Fruit fly (Drosophila melanogaster) whole organism, embryonic: Measurements from ENCODE around the gene nudE.
A peak's percentile ranks its signal among the peaks of the same experiment; 100 is the strongest.

Experiments used
- Bteb2 ChIP-seq: fragments of 200-800 bp; sonication (Bioruptor generic); optimal IDR thresholded peaks from 2 replicates; lab custom pipeline; 2016; ENCODE audit warnings: missing biosample characterization, missing genetic modification characterization
- CG10431 ChIP-seq: fragments of 200-800 bp; sonication (Bioruptor generic); optimal IDR thresholded peaks from 3 replicates; lab custom pipeline; 2018; ENCODE audit warnings: missing biosample characterization, mild to moderate bottlenecking, missing genetic modification characterization
- CG11696 ChIP-seq: fragments of 200-800 bp; sonication (Bioruptor generic); IDR thresholded peaks from 2 replicates; pipeline ENCODE4 v1.3.6; 2022; ENCODE audit warnings: missing biosample characterization, missing genetic modification characterization
- CG12071 ChIP-seq: fragments of 200-800 bp; sonication (Bioruptor generic); optimal IDR thresholded peaks from 3 replicates; lab custom pipeline; 2018; ENCODE audit warnings: missing biosample characterization, mild to moderate bottlenecking, missing genetic modification characterization
- CG12104 ChIP-seq: fragments of 200-800 bp; sonication (Bioruptor generic); optimal IDR thresholded peaks from 3 replicates; lab custom pipeline; 2016; ENCODE audit warnings: missing biosample characterization, missing genetic modification characterization
- CG12391 ChIP-seq: fragments of 200-800 bp; sonication (Bioruptor generic); optimal IDR thresholded peaks from 3 replicates; lab custom pipeline; 2018; ENCODE audit warnings: missing biosample characterization, mild to moderate bottlenecking, missing genetic modification characterization, moderate library complexity
- CG13424 ChIP-seq: fragments of 200-800 bp; sonication (Bioruptor generic); optimal IDR thresholded peaks from 2 replicates; lab custom pipeline; 2019; ENCODE audit warnings: missing biosample characterization, mild to moderate bottlenecking, missing genetic modification characterization, moderate library complexity
- CG14710 ChIP-seq: fragments of 200-800 bp; sonication (Bioruptor generic); optimal IDR thresholded peaks from 3 replicates; lab custom pipeline; 2019; ENCODE audit warnings: missing biosample characterization, mild to moderate bottlenecking, missing genetic modification characterization, moderate library complexity
- CG1647 ChIP-seq: fragments of 200-800 bp; sonication (Bioruptor generic); optimal IDR thresholded peaks from 3 replicates; lab custom pipeline; 2016; ENCODE audit warnings: missing biosample characterization, missing genetic modification characterization
- CG16863 ChIP-seq: fragments of 200-800 bp; sonication (Bioruptor generic); optimal IDR thresholded peaks from 3 replicates; lab custom pipeline; 2016; ENCODE audit warnings: missing biosample characterization, missing genetic modification characterization
- CG17829 ChIP-seq: fragments of 200-800 bp; optimal IDR thresholded peaks from 2 replicates; lab custom pipeline; 2019; ENCODE audit warnings: missing biosample characterization, mild to moderate bottlenecking, missing genetic modification characterization, moderate library complexity
- CG2712 ChIP-seq: fragments of 200-800 bp; optimal IDR thresholded peaks from 3 replicates; lab custom pipeline; 2019; ENCODE audit warnings: missing biosample characterization, mild to moderate bottlenecking, missing genetic modification characterization, moderate library complexity
- CG31441 ChIP-seq: fragments of 200-800 bp; sonication (Bioruptor generic); IDR thresholded peaks from 2 replicates; pipeline ENCODE4 v1.3.6; 2022; ENCODE audit warnings: missing biosample characterization, missing genetic modification characterization
- CG4282 ChIP-seq: fragments of 200-800 bp; sonication (Bioruptor generic); optimal IDR thresholded peaks from 2 replicates; lab custom pipeline; 2016; ENCODE audit warnings: missing biosample characterization, missing genetic modification characterization
- CG6654 ChIP-seq: fragments of 200-800 bp; sonication (Bioruptor generic); optimal IDR thresholded peaks from 2 replicates; lab custom pipeline; 2017; ENCODE audit warnings: missing biosample characterization, mild to moderate bottlenecking, missing genetic modification characterization
- CG6813 ChIP-seq: fragments of 200-800 bp; sonication (Bioruptor generic); optimal IDR thresholded peaks from 2 replicates; lab custom pipeline; 2017; ENCODE audit warnings: missing biosample characterization, missing genetic modification characterization, mild to moderate bottlenecking, moderate library complexity, missing genetic modification reagents
- CG7556 ChIP-seq: fragments of 200-800 bp; sonication (Bioruptor generic); optimal IDR thresholded peaks from 2 replicates; lab custom pipeline; 2017; ENCODE audit warnings: missing biosample characterization, mild to moderate bottlenecking, missing genetic modification characterization
- CG7963 ChIP-seq: fragments of 200-800 bp; sonication (Bioruptor generic); IDR thresholded peaks from 3 replicates; pipeline ENCODE4 v1.3.6; 2022; ENCODE audit warnings: missing biosample characterization, missing genetic modification characterization; ENCODE audit not compliant: partially characterized antibody
- CG8359 ChIP-seq: fragments of 200-800 bp; sonication (Bioruptor generic); optimal IDR thresholded peaks from 2 replicates; lab custom pipeline; 2017; ENCODE audit warnings: missing biosample characterization, mild to moderate bottlenecking, missing genetic modification characterization, borderline replicate concordance
- Dbx ChIP-seq: fragments of 200-800 bp; sonication (Bioruptor generic); IDR thresholded peaks from 3 replicates; pipeline ENCODE4 v1.3.6; 2022; ENCODE audit warnings: missing biosample characterization, missing genetic modification characterization
- HLH4C ChIP-seq: fragments of 200-800 bp; sonication (Bioruptor generic); IDR thresholded peaks from 3 replicates; pipeline ENCODE4 v1.3.6; 2022; ENCODE audit warnings: missing biosample characterization, missing genetic modification characterization; ENCODE audit not compliant: partially characterized antibody
- Hmx ChIP-seq: fragments of 200-800 bp; sonication (Bioruptor generic); optimal IDR thresholded peaks from 2 replicates; lab custom pipeline; 2016; ENCODE audit warnings: missing biosample characterization, missing genetic modification characterization
- Jarid2 ChIP-seq: fragments of 200-800 bp; sonication (Bioruptor generic); optimal IDR thresholded peaks from 3 replicates; lab custom pipeline; 2017; ENCODE audit warnings: mild to moderate bottlenecking, missing biosample characterization, missing genetic modification reagents, missing genetic modification characterization
- Mad ChIP-seq: fragments of 200-800 bp; sonication (Bioruptor generic); optimal IDR thresholded peaks from 2 replicates; lab custom pipeline; 2016; ENCODE audit warnings: missing biosample characterization, missing genetic modification characterization
- Myb ChIP-seq: fragments of 200-800 bp; sonication (Bioruptor generic); optimal IDR thresholded peaks from 2 replicates; lab custom pipeline; 2016; ENCODE audit warnings: missing biosample characterization, missing genetic modification characterization
- NFAT ChIP-seq: fragments of 200-800 bp; sonication (Bioruptor generic); IDR thresholded peaks from 2 replicates; pipeline ENCODE4 v1.3.6; 2022; ENCODE audit warnings: missing biosample characterization, missing genetic modification characterization
- NK7.1 ChIP-seq: fragments of 200-800 bp; sonication (Bioruptor generic); optimal IDR thresholded peaks from 3 replicates; lab custom pipeline; 2016; ENCODE audit warnings: missing biosample characterization, missing genetic modification characterization
- PHDP ChIP-seq: fragments of 200-800 bp; sonication (Bioruptor generic); optimal IDR thresholded peaks from 3 replicates; lab custom pipeline; 2018; ENCODE audit warnings: missing biosample characterization, mild to moderate bottlenecking, missing genetic modification characterization, moderate library complexity
- Six4 ChIP-seq: fragments of 200-800 bp; sonication (Bioruptor generic); optimal IDR thresholded peaks from 2 replicates; lab custom pipeline; 2016; ENCODE audit warnings: missing biosample characterization, missing genetic modification characterization
- Sry-δ ChIP-seq: fragments of 200-800 bp; sonication (Bioruptor generic); optimal IDR thresholded peaks from 2 replicates; lab custom pipeline; 2016; ENCODE audit warnings: missing biosample characterization, missing genetic modification characterization
- Vsx1 ChIP-seq: fragments of 200-800 bp; sonication (Bioruptor generic); optimal IDR thresholded peaks from 2 replicates; lab custom pipeline; 2017; ENCODE audit warnings: missing biosample characterization, mild to moderate bottlenecking, missing genetic modification characterization, missing genetic modification reagents
- ab ChIP-seq: fragments of 200-800 bp; sonication (Bioruptor generic); optimal IDR thresholded peaks from 2 replicates; lab custom pipeline; 2016; ENCODE audit warnings: missing biosample characterization, missing genetic modification characterization
- ash1 ChIP-seq: fragments of 200-800 bp; sonication (Bioruptor generic); optimal IDR thresholded peaks from 2 replicates; lab custom pipeline; 2018; ENCODE audit warnings: missing biosample characterization, mild to moderate bottlenecking, missing genetic modification characterization
- bbx ChIP-seq: fragments of 200-800 bp; sonication (Bioruptor generic); IDR thresholded peaks from 2 replicates; pipeline ENCODE4 v1.3.6; 2022; ENCODE audit warnings: missing biosample characterization, missing genetic modification characterization; ENCODE audit not compliant: partially characterized antibody
- eve ChIP-seq, 2 experiments: fragments of >200 bp; optimal IDR thresholded peaks; 2 replicates each; lab custom pipeline; 2017; ENCODE audit warnings: missing biosample characterization in 2 of 2, missing genetic modification characterization in 2 of 2
- fd96Cb ChIP-seq: fragments of 200-800 bp; sonication (Bioruptor generic); optimal IDR thresholded peaks from 2 replicates; lab custom pipeline; 2018; ENCODE audit warnings: missing biosample characterization, mild to moderate bottlenecking, missing genetic modification characterization, moderate library complexity
- ftz-f1 ChIP-seq: fragments of 200-800 bp; sonication (Bioruptor generic); optimal IDR thresholded peaks from 2 replicates; lab custom pipeline; 2016; ENCODE audit warnings: missing biosample characterization, missing genetic modification characterization
- gcm2 ChIP-seq: fragments of 200-800 bp; sonication (Bioruptor generic); optimal IDR thresholded peaks from 2 replicates; lab custom pipeline; 2016; ENCODE audit warnings: missing biosample characterization, missing genetic modification characterization
- gt ChIP-seq: fragments of 200-800 bp; sonication (Bioruptor generic); IDR thresholded peaks from 2 replicates; pipeline ENCODE4 v1.3.6; 2022; ENCODE audit warnings: missing biosample characterization, missing genetic modification characterization
- hbn ChIP-seq: fragments of 200-800 bp; sonication (Bioruptor generic); IDR thresholded peaks from 2 replicates; pipeline ENCODE4 v1.3.6; 2022; ENCODE audit warnings: missing biosample characterization, missing genetic modification characterization; ENCODE audit not compliant: partially characterized antibody
- hkb ChIP-seq, 2 experiments: fragments of 200-800 bp in 1 of 2; fragments of >200 bp in 1 of 2; sonication (Bioruptor generic) in 1 of 2; IDR thresholded peaks in 1 of 2; optimal IDR thresholded peaks in 1 of 2; 2 replicates each; pipeline versions ENCODE4 v1.3.6 to Lab custom; 2017 to 2022; ENCODE audit warnings: missing biosample characterization in 1 of 2, missing genetic modification characterization in 1 of 2
- nerfin-2 ChIP-seq: fragments of 200-800 bp; sonication (Bioruptor generic); IDR thresholded peaks from 2 replicates; pipeline ENCODE4 v1.3.6; 2022; ENCODE audit warnings: missing biosample characterization, missing genetic modification characterization; ENCODE audit not compliant: partially characterized antibody
- pros ChIP-seq: fragments of 200-800 bp; sonication (Bioruptor generic); optimal IDR thresholded peaks from 3 replicates; lab custom pipeline; 2019; ENCODE audit warnings: missing biosample characterization, mild to moderate bottlenecking, missing genetic modification characterization, moderate library complexity
- sima ChIP-seq: fragments of 200-800 bp; sonication (Bioruptor generic); optimal IDR thresholded peaks from 2 replicates; lab custom pipeline; 2016; ENCODE audit warnings: missing biosample characterization, missing genetic modification characterization
- tgo ChIP-seq: fragments of 200-800 bp; sonication (Bioruptor generic); IDR thresholded peaks from 3 replicates; pipeline ENCODE4 v1.3.6; 2022; ENCODE audit warnings: missing biosample characterization, missing genetic modification characterization
- tin ChIP-seq: fragments of 200-800 bp; sonication (Bioruptor generic); optimal IDR thresholded peaks from 3 replicates; lab custom pipeline; 2016; ENCODE audit warnings: missing biosample characterization, missing genetic modification characterization
- tna ChIP-seq: fragments of 200-800 bp; sonication (Bioruptor generic); IDR thresholded peaks from 2 replicates; pipeline ENCODE4 v1.3.6; 2022; ENCODE audit warnings: missing biosample characterization, missing genetic modification characterization; ENCODE audit not compliant: partially characterized antibody
- unpg ChIP-seq: fragments of 200-800 bp; sonication (Bioruptor generic); optimal IDR thresholded peaks from 3 replicates; lab custom pipeline; 2018; ENCODE audit warnings: missing biosample characterization, mild to moderate bottlenecking, missing genetic modification characterization, moderate library complexity

Gene nudE

DNA sequence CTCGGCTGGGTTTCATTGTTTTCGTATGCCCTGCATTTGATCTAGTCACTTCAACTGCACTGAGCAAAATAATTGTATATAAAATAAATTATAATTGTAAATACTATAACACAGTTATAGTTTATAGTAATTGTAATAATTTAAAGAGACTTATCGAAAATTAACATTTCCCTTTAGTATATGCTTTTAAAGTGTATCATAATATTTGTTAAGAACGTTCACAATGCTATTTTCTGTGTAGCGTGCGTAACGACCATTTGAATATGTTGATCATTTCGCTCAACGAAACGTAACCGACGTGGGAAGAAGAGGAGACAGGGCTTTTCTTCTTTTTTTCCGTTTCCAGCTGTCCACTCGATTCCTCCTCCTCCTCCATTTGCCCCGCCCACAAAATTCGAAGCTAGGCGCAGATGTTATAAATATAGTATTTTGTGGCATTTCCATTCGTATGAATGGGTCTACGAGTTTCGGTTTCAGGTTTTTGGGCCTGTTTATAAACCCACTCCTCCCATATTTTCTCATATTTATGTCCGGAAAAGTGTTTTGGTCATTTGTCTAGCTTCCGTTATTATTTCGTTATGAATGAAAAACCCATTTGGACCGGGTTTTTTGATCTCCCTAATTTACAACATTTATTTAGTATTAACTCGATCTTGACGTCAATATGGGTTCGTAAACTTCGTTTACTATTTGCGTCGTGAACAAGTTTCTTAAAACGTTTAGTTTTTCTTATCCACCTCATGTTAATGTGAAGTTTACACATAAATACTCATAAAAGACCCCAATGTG lies 42.4 kb upstream of the nudE start (continued):
- TF ChIP-seq fd96Cb (tag; lab: Kevin White, UChicago), result peak; percentile 89
- TF ChIP-seq Mad (GFP tag; lab: Kevin White, UChicago), result no peak
- no peak for TF ChIP-seq bbx (GFP tag; lab: Robert Waterston, UW)
- TF ChIP-seq gt (GFP tag; lab: Robert Waterston, UW), result peak; percentile 82
- peak; percentile 15 for TF ChIP-seq Jarid2
- no peak for TF ChIP-seq nerfin-2 (GFP tag; lab: Robert Waterston, UW)
- no peak for TF ChIP-seq pros
- TF ChIP-seq CG14710 (tag; lab: Kevin White, UChicago), result peak; percentile 90
- peak; percentile 79 for TF ChIP-seq CG8359 (GFP tag; lab: Kevin White, UChicago)
- TF ChIP-seq NFAT (GFP tag; lab: Robert Waterston, UW), result peak; percentile 46; the same call in 1 of the 2 replicates
- TF ChIP-seq hbn (GFP tag; lab: Robert Waterston, UW), result no peak
- TF ChIP-seq CG10431 (GFP tag; lab: Kevin White, UChicago), result peak; percentile 58
- no peak for TF ChIP-seq NK7.1 (GFP tag; lab: Kevin White, UChicago)
- TF ChIP-seq gcm2 (GFP tag; lab: Kevin White, UChicago), result no peak
- peak; percentile 87 for TF ChIP-seq PHDP (tag; lab: Kevin White, UChicago)
- TF ChIP-seq Bteb2 (GFP tag; lab: Kevin White, UChicago), result peak; percentile 19
- TF ChIP-seq CG6813 (GFP tag; lab: Kevin White, UChicago), result peak; percentile 72
- no peak for TF ChIP-seq CG7963 (GFP tag; lab: Robert Waterston, UW)
- peak; percentile 95 for TF ChIP-seq CG17829 (tag; lab: Kevin White, UChicago)
- no peak for TF ChIP-seq HLH4C
- TF ChIP-seq Vsx1 (GFP tag; lab: Kevin White, UChicago), result peak; percentile 62
- TF ChIP-seq unpg (GFP tag; lab: Kevin White, UChicago), result peak; percentile 92
- TF ChIP-seq CG16863 (GFP tag; lab: Kevin White, UChicago), result no peak
- TF ChIP-seq Dbx, result peak; percentile 41; the same call in 1 of the 3 replicates
- peak; percentile 97 for TF ChIP-seq CG2712
- TF ChIP-seq tna (GFP tag; lab: Robert Waterston, UW), result no peak
- TF ChIP-seq CG1647 (GFP tag; lab: Kevin White, UChicago), result no peak
- TF ChIP-seq tgo (GFP tag; lab: Robert Waterston, UW), result peak; percentile 83
- TF ChIP-seq Six4 (GFP tag; lab: Kevin White, UChicago), result peak; percentile 74
- TF ChIP-seq CG4282 (GFP tag; lab: Kevin White, UChicago), result no peak
- peak; percentile 16 for TF ChIP-seq CG12104 (GFP tag; lab: Kevin White, UChicago)
- TF ChIP-seq Myb (GFP tag; lab: Kevin White, UChicago), result no peak
- TF ChIP-seq CG7556 (GFP tag; lab: Kevin White, UChicago), result peak; percentile 17
- peak; percentile 34 for TF ChIP-seq CG6654 (GFP tag; lab: Kevin White, UChicago)
- TF ChIP-seq hkb (optimal IDR thresholded peaks at IDR 0.05; lab: Kevin White, UChicago), result no peak
- TF ChIP-seq hkb (GFP tag; IDR thresholded peaks at IDR 0.05; lab: Robert Waterston, UW), result peak; percentile 83
- no peak for TF ChIP-seq eve (GFP tag; optimal IDR thresholded peaks at IDR 0.05; lab: Kevin White, UChicago)
- peak; percentile 84 for TF ChIP-seq CG31441 (GFP tag; lab: Robert Waterston, UW)
- no peak for TF ChIP-seq Hmx (GFP tag; lab: Kevin White, UChicago)
- TF ChIP-seq tin (GFP tag; lab: Kevin White, UChicago), result peak; percentile 72
- peak; percentile 91 for TF ChIP-seq CG12391 (tag; lab: Kevin White, UChicago)
- TF ChIP-seq ftz-f1 (GFP tag; lab: Kevin White, UChicago), result no peak
- TF ChIP-seq CG11696 (GFP tag; lab: Robert Waterston, UW), result peak; percentile 54
- no peak for TF ChIP-seq ab (GFP tag; lab: Kevin White, UChicago)
- TF ChIP-seq CG13424, result peak; percentile 86
- no peak for TF ChIP-seq CG12071 (GFP tag; lab: Kevin White, UChicago)
- TF ChIP-seq sima (GFP tag; lab: Kevin White, UChicago), result no peak
- TF ChIP-seq ash1 (GFP tag; lab: Kevin White, UChicago), result no peak
- no peak for TF ChIP-seq Sry-δ (GFP tag; lab: Kevin White, UChicago)
